Worm (Caenorhabditis elegans) whole organism, L4/young adult: ENCODE results near the gene fbxa-43.

Experiments
- W03F9.2 ChIP-seq: fragments of 150-350 bp; optimal IDR thresholded peaks from 2 replicates; lab custom pipeline; 2014; ENCODE audit warnings: missing biosample characterization, missing genetic modification characterization
- dao-5 ChIP-seq: sonication (generic microtip); optimal IDR thresholded peaks from 2 replicates; lab custom pipeline; 2016; ENCODE audit warnings: missing genotype, missing genetic modification characterization, moderate library complexity, missing compliant biosample characterization
- him-1 ChIP-seq: sonication (generic microtip); optimal IDR thresholded peaks from 2 replicates; lab custom pipeline; 2016; ENCODE audit warnings: missing genotype, missing genetic modification reagents, missing genetic modification characterization, missing compliant biosample characterization

- TF ChIP-seq dao-5 (tag; lab: Kevin White, UChicago) (no peak), W03F9.2 (tag; lab: Kevin White, UChicago) (no peak), him-1 (no peak)
Observed at ce11 chrIII:2304867-2305266, 46.1 kb upstream of the fbxa-43 start, which contains the start of gene Y54F10BM.9.
